Worm (Caenorhabditis elegans) whole organism, early embryonic: Measurements from ENCODE around the gene bath-42.

Experiments
- ama-1 ChIP-seq: fragments of 150-350 bp; optimal IDR thresholded peaks from 2 replicates; lab custom pipeline; 2014
- scrt-1 ChIP-seq: fragments of 200-800 bp; sonication (Bioruptor generic); IDR thresholded peaks from 2 replicates; pipeline ENCODE4 v1.3.6; 2022; ENCODE audit warnings: missing genetic modification characterization, missing compliant biosample characterization
- tra-4 ChIP-seq: sonication (generic microtip); optimal IDR thresholded peaks from 2 replicates; lab custom pipeline; 2017; ENCODE audit warnings: missing genetic modification characterization, missing compliant biosample characterization

- TF ChIP-seq ama-1 (lab: Kevin White, UChicago) (no peak), tra-4 (tag; lab: Kevin White, UChicago) (no peak), scrt-1 (GFP tag; lab: Robert Waterston, UW) (no peak)
Measured at ce11 chrIII:8182573-8182972, 19.4 kb upstream of the bath-42 start.
